Worm (Caenorhabditis elegans) whole organism, mixed stage, embryonic: ENCODE measurements around the gene R01H2.1.

Experiments
- M03D4.4 ChIP-seq: sonication (generic microtip); optimal IDR thresholded peaks from 2 replicates; lab custom pipeline; 2017; ENCODE audit warnings: mild to moderate bottlenecking, missing genetic modification characterization, missing compliant biosample characterization
- bed-3 ChIP-seq: fragments of 200-800 bp; sonication (Bioruptor generic); optimal IDR thresholded peaks from 3 replicates; lab custom pipeline; 2018; ENCODE audit warnings: mild to moderate bottlenecking, missing genetic modification characterization, moderate library complexity, missing compliant biosample characterization
- blmp-1 ChIP-seq: fragments of 150-350 bp; optimal IDR thresholded peaks from 2 replicates; lab custom pipeline; 2014; ENCODE audit warnings: missing biosample characterization, missing genetic modification characterization
- ceh-39 ChIP-seq: fragments of 150-350 bp; optimal IDR thresholded peaks from 2 replicates; lab custom pipeline; 2014; ENCODE audit warnings: missing biosample characterization, missing genetic modification characterization
- ceh-43 ChIP-seq: fragments of 200-800 bp; sonication (Bioruptor generic); optimal IDR thresholded peaks from 2 replicates; lab custom pipeline; 2018; ENCODE audit warnings: mild to moderate bottlenecking, missing genetic modification characterization, moderate library complexity, missing compliant biosample characterization
- ceh-83 ChIP-seq: fragments of 200-800 bp; sonication (Bioruptor generic); optimal IDR thresholded peaks from 2 replicates; lab custom pipeline; 2018; ENCODE audit warnings: mild to moderate bottlenecking, missing genetic modification characterization, missing compliant biosample characterization
- ces-1 ChIP-seq: fragments of 150-350 bp; optimal IDR thresholded peaks from 2 replicates; lab custom pipeline; 2014; ENCODE audit warnings: missing biosample characterization, missing genetic modification reagents, missing genetic modification characterization
- cnd-1 ChIP-seq: fragments of 200-800 bp; sonication (Bioruptor generic); optimal IDR thresholded peaks from 2 replicates; lab custom pipeline; 2018; ENCODE audit warnings: mild to moderate bottlenecking, missing genetic modification characterization, missing compliant biosample characterization
- drap-1 ChIP-seq: fragments of 200-800 bp; sonication (Bioruptor generic); optimal IDR thresholded peaks from 3 replicates; lab custom pipeline; 2018; ENCODE audit warnings: mild to moderate bottlenecking, missing genetic modification characterization, missing compliant biosample characterization
- elt-3 ChIP-seq: fragments of 150-350 bp; optimal IDR thresholded peaks from 2 replicates; lab custom pipeline; 2014; ENCODE audit warnings: missing biosample characterization, missing genetic modification characterization
- flh-1 ChIP-seq: fragments of 200-800 bp; sonication (Bioruptor generic); optimal IDR thresholded peaks from 2 replicates; lab custom pipeline; 2018; ENCODE audit warnings: mild to moderate bottlenecking, missing genetic modification characterization, moderate library complexity, missing compliant biosample characterization
- lin-13 ChIP-seq: fragments of 150-350 bp; optimal IDR thresholded peaks from 2 replicates; lab custom pipeline; 2014; ENCODE audit warnings: missing biosample characterization, missing genetic modification characterization
- lin-32 ChIP-seq: fragments of 200-800 bp; sonication (Bioruptor generic); optimal IDR thresholded peaks from 2 replicates; lab custom pipeline; 2018; ENCODE audit warnings: mild to moderate bottlenecking, missing genetic modification characterization, missing compliant biosample characterization
- lsy-2 ChIP-seq: fragments of 150-350 bp; optimal IDR thresholded peaks from 2 replicates; lab custom pipeline; 2014; ENCODE audit warnings: missing biosample characterization, missing genetic modification characterization
- mab-5 ChIP-seq: fragments of 150-350 bp; optimal IDR thresholded peaks from 2 replicates; lab custom pipeline; 2014; ENCODE audit warnings: missing biosample characterization, missing genetic modification characterization
- mep-1 ChIP-seq: fragments of 150-350 bp; optimal IDR thresholded peaks from 2 replicates; lab custom pipeline; 2017; ENCODE audit warnings: missing biosample characterization, missing genetic modification reagents, missing genetic modification characterization, inconsistent platforms
- mls-2 ChIP-seq: sonication (generic microtip); optimal IDR thresholded peaks from 2 replicates; lab custom pipeline; 2016; ENCODE audit warnings: mild to moderate bottlenecking, missing genetic modification characterization, moderate library complexity, missing compliant biosample characterization
- nhr-12 ChIP-seq: fragments of 150-350 bp; optimal IDR thresholded peaks from 2 replicates; lab custom pipeline; 2014; ENCODE audit warnings: missing biosample characterization, missing genetic modification characterization
- nhr-2 ChIP-seq: fragments of 150-350 bp; optimal IDR thresholded peaks from 2 replicates; lab custom pipeline; 2014; ENCODE audit warnings: missing biosample characterization, missing genetic modification characterization
- nhr-237 ChIP-seq: fragments of 150-350 bp; optimal IDR thresholded peaks from 2 replicates; lab custom pipeline; 2014; ENCODE audit warnings: missing biosample characterization, missing genetic modification characterization
- nhr-28 ChIP-seq: fragments of 150-350 bp; optimal IDR thresholded peaks from 2 replicates; lab custom pipeline; 2014; ENCODE audit warnings: missing biosample characterization, missing genetic modification characterization
- nhr-76 ChIP-seq: sonication (generic microtip); optimal IDR thresholded peaks from 2 replicates; lab custom pipeline; 2017; ENCODE audit warnings: missing biosample characterization, missing genetic modification characterization
- pha-4 ChIP-seq: fragments of 150-350 bp; optimal IDR thresholded peaks from 2 replicates; lab custom pipeline; 2018; ENCODE audit warnings: missing biosample characterization, missing genetic modification reagents, missing genetic modification characterization
- sem-2 ChIP-seq: fragments of 200-800 bp; sonication (Bioruptor generic); optimal IDR thresholded peaks from 2 replicates; lab custom pipeline; 2018; ENCODE audit warnings: mild to moderate bottlenecking, missing genetic modification characterization, missing compliant biosample characterization
- snpc-4 ChIP-seq: fragments of 150-350 bp; optimal IDR thresholded peaks from 2 replicates; lab custom pipeline; 2014; ENCODE audit warnings: missing biosample characterization, missing genetic modification characterization
- tbx-8 ChIP-seq: fragments of 200-800 bp; sonication (Bioruptor generic); optimal IDR thresholded peaks from 2 replicates; lab custom pipeline; 2018; ENCODE audit warnings: mild to moderate bottlenecking, missing genetic modification characterization, moderate library complexity, missing compliant biosample characterization
- unc-120 ChIP-seq: sonication (generic microtip); optimal IDR thresholded peaks from 2 replicates; lab custom pipeline; 2017; ENCODE audit warnings: missing genetic modification characterization, missing compliant biosample characterization; ENCODE audit not compliant: poor library complexity, severe bottlenecking
- unc-39 ChIP-seq: fragments of 150-350 bp; optimal IDR thresholded peaks from 2 replicates; lab custom pipeline; 2014; ENCODE audit warnings: missing biosample characterization, missing genetic modification characterization
- unc-62 ChIP-seq: fragments of 150-350 bp; optimal IDR thresholded peaks from 2 replicates; lab custom pipeline; 2014; ENCODE audit warnings: missing biosample characterization, missing genetic modification reagents, missing genetic modification characterization
- zip-8 ChIP-seq: fragments of 150-350 bp; optimal IDR thresholded peaks from 2 replicates; lab custom pipeline; 2014; ENCODE audit warnings: missing biosample characterization, missing genetic modification characterization
- ztf-11 ChIP-seq: fragments of 150-350 bp; optimal IDR thresholded peaks from 2 replicates; lab custom pipeline; 2014; ENCODE audit warnings: missing biosample characterization, missing genetic modification characterization

Gene R01H2.1

DNA sequence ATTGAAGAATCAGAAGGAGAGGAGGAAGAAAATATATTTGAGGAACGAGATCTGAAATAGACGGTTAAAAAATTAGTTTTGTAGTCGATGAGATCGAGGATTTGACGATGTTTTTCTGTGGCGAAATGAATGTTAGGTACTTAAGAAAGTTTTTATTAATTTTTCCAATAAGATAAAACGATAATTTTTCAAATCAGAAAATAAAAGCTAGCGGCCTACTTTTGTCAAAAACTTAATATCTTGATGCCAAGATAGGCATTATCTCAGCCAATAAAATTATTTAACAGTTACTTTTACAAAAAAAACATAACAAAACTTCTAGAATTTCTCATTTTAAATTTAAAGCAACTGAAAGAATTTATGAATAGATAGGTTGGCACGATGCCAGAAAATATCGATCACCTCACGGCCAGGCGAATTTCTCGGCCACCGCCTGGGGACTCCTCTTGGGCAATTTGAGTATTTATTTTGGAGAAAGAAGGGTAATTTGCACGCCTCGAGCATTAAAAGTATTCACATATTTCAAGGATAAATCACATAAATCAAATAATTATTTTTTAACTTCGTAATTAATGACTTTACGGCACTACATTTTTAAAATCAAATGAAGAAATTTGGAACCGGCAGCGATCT, 25.1 kb downstream of the R01H2.1 start, which contains the start of gene fubl-2:
fubl-2 (minus strand) TSS at position 51 of the 633 bp plus-strand sequence.
- TF ChIP-seq ceh-39 (tag; lab: Kevin White, UChicago) (peak; percentile 80), ces-1 (peak; percentile 4), ceh-43 (no peak), ceh-83 (GFP tag; lab: Kevin White, UChicago) (no peak), sem-2 (GFP tag; lab: Kevin White, UChicago) (no peak), flh-1 (GFP tag; lab: Kevin White, UChicago) (no peak), snpc-4 (no peak), lin-13 (no peak), blmp-1 (tag; lab: Kevin White, UChicago) (no peak), mab-5 (no peak), nhr-12 (tag; lab: Kevin White, UChicago) (no peak), unc-39 (no peak), nhr-28 (tag; lab: Kevin White, UChicago) (no peak), drap-1 (no peak), tbx-8 (GFP tag; lab: Kevin White, UChicago) (no peak), mep-1 (tag; lab: Kevin White, UChicago) (peak; percentile 27), cnd-1 (tag; lab: Kevin White, UChicago) (no peak)

DNA sequence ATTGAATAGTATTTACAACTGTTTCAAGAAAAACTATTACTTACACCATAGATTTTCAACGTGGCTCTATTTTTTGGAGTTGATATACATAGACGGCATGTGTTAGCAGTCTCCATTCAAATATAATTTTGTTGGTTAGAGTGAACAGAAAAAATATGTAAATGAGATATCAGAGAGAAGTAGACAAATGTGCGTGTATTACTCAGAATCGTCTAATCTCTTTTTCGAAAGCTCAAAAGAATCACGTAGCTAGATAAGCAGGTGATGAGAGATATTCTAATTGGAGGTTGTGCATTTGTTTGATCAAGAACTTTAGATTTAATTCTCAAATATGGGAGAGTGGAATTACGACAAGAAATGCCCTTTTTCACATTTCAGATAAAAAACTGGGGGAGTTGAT, 27.9 kb downstream of the R01H2.1 start, which contains the start of gene ZK418.10:
ZK418.10 (minus strand) TSS at position 148 of the 400 bp plus-strand sequence.
- no peak for TF ChIP-seq ces-1
- no peak for TF ChIP-seq ztf-11 (tag; lab: Kevin White, UChicago)
- no peak for TF ChIP-seq bed-3
- TF ChIP-seq lin-32 = no peak
- TF ChIP-seq ceh-43 = no peak
- TF ChIP-seq unc-120 (tag; lab: Kevin White, UChicago) = no peak

DNA sequence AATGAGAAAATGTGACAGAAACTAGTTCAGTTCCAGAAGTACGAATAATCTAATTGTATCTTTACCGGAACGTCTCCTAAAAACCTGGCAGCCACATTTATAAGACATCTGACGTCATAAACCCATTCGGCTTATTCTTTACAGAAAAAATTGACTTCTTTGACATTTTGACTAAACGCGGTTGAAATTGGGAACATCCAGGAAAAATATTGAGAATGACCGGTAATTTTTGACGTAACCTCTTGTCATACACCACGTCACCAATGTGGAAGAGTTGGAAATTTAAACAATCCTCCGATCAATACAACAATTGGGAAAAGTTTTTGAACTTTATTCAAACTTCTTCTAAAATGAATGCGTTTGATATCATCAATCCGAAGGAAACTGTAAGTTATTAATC, 28.4 kb downstream of the R01H2.1 start, which contains the start of gene ZK418.2:
ZK418.2 (plus strand) TSS at position 301 of the 400 bp plus-strand sequence.
- TF ChIP-seq unc-62 (GFP tag; lab: Kevin White, UChicago) (no peak), drap-1 (no peak), mls-2 (no peak), sem-2 (GFP tag; lab: Kevin White, UChicago) (no peak), elt-3 (no peak), pha-4 (tag; lab: Kevin White, UChicago) (no peak), ceh-43 (no peak), nhr-2 (tag; lab: Kevin White, UChicago) (no peak), nhr-237 (tag; lab: Kevin White, UChicago) (no peak)

DNA sequence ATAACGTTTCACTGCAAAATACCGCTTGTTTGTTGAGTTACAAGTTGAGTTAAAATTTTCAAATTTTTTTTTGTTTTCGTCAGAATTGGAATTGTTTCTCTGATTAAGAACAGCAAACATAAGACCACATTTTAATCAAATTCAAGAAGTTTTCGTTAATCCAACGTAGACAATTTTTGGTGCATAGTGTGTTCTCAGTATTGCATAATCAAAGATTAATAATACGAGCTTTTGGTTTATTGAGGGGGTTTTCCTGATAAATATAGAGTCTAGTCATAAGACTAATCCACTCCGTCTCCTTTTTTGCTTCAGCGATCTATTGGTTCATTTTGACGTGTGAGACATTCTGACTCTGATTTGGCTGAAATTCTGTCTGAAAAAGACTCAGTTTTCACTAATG, 32.5 kb downstream of the R01H2.1 start, which contains the start of gene nhr-9:
nhr-9 (plus strand) TSS at position 307 of the 400 bp plus-strand sequence.
- TF ChIP-seq zip-8 (tag; lab: Kevin White, UChicago) (no peak), ceh-83 (GFP tag; lab: Kevin White, UChicago) (no peak), nhr-237 (tag; lab: Kevin White, UChicago) (no peak)

DNA sequence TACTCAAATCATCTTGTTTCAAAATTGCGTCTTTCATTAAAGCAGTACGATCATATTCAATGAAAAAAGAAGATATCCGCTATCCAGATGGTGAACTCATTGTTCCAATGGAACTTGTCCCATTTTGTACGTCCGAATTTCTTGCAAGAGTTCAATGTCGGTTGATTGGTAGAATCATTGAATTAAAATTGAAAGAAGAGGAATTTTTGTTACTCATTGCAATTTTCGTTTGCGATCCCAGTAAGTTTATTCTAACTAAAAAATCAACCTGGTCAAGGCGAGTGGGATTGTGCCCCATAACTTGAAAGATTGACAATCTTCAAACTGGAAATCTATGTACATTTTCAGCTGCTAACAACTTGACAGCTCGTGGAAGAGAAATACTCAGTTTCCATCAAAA, 33.8 kb downstream of the R01H2.1 start:
- no peak for TF ChIP-seq nhr-237 (tag; lab: Kevin White, UChicago)

DNA sequence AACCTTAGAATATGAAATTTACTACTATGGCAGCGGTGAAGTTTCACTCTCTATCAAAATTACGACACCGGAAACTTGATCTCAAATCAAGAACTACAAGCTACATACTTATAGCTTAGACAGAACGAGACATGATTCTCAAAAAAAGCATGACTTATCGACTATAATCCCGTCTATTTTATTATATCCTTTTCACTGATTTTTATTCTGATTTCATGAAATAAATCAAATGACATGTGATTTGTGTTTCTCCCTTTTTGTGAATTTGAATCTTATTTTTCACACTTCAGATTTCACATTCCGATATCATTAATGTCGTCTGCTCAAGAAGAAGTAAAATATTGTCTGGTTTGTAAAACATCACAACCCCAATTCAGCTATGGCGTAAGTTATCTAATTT, 37.3 kb downstream of the R01H2.1 start, which contains the start of gene ZK418.11:
ZK418.11 (plus strand) TSS at position 289 of the 400 bp plus-strand sequence.
- no peak for TF ChIP-seq mls-2

DNA sequence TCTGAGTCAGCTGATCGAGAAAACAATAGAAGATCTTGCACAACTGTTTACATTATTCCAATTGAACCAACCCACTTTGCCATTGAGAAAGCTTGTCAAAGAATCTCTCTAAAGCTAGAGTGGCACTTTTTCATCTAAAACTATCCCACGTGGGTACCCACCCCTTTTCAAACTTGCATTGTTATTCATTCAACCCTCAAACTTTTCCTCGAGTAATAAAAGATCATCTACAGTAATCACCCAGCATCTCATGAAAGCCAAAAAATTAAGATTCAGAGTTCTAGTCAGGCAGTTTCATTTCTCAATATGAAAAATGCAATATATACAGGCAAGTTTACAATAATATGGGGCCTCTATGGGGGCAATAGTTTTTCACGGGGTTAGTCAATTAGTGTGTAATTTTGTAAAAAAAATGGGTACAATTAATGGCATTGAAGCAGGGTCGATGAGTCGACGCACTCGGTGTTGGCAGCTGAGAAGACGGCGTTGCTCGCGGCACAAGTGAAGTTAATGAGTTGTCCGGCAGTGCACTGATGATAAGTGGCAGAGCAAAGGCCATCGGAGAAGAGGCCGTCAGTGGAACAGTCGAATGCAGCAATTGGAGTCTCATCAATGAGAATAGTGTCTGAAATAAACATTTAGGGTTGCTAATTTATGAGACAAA, 39.3 kb downstream of the R01H2.1 start:
- TF ChIP-seq lsy-2 (tag; lab: Kevin White, UChicago) (no peak), mab-5 (no peak), nhr-2 (tag; lab: Kevin White, UChicago) (no peak), nhr-237 (tag; lab: Kevin White, UChicago) (no peak), ceh-43 (no peak), cnd-1 (tag; lab: Kevin White, UChicago) (no peak), unc-62 (GFP tag; lab: Kevin White, UChicago) (no peak), nhr-76 (tag; lab: Kevin White, UChicago) (no peak), mls-2 (no peak), blmp-1 (tag; lab: Kevin White, UChicago) (no peak), snpc-4 (no peak), M03D4.4 (tag; lab: Kevin White, UChicago) (no peak), lin-32 (no peak)
